Fruit fly (Drosophila melanogaster) whole organism, wandering third instar larva: Measurements from ENCODE around the gene CG31251.

Source experiments
- Rel ChIP-seq, 2 experiments: fragments of 200-800 bp; sonication (Bioruptor generic) in 1 of 2; optimal IDR thresholded peaks; 2 replicates in 1 of 2; 3 replicates in 1 of 2; lab custom pipeline; 2016 to 2019; ENCODE audit warnings: mild to moderate bottlenecking in 2 of 2, missing biosample characterization in 2 of 2, missing genetic modification characterization in 2 of 2, moderate library complexity in 1 of 2
- brk ChIP-seq: fragments of 200-800 bp; sonication (Bioruptor generic); optimal IDR thresholded peaks from 2 replicates; lab custom pipeline; 2016; ENCODE audit warnings: missing biosample characterization, mild to moderate bottlenecking, missing genetic modification characterization
- woc ChIP-seq: sonication (Bioruptor generic); optimal IDR thresholded peaks from 2 replicates; lab custom pipeline; 2016; ENCODE audit warnings: missing biosample characterization, mild to moderate bottlenecking, missing genetic modification characterization

CG31251 gene

DNA sequence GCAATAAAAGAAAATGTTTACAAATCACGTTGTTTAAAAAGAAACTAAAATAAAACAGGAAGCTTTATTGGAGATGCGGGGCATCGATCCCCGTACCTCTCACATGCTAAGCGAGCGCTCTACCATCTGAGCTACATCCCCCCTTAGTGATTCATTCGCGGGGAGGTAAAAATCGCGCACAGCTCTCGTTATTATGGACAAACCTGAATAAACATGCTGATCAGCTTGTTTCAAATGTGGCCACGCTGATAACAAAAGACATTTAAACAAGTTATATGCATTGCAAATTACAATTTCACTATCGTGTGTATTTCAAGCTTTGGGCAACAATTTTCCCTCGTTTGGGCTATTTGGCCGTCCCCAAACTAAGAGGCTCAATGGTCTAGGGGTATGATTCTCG is 39.5 kb downstream of the CG31251 start:
- TF ChIP-seq Rel (GFP tag; optimal IDR thresholded peaks at IDR 0.05; lab: Kevin White, UChicago) = no peak
- peak; percentile 16 for TF ChIP-seq Rel (tag; optimal IDR thresholded peaks at IDR 0.05; lab: Kevin White, UChicago)
- TF ChIP-seq brk (GFP tag; lab: Kevin White, UChicago) = no peak

DNA sequence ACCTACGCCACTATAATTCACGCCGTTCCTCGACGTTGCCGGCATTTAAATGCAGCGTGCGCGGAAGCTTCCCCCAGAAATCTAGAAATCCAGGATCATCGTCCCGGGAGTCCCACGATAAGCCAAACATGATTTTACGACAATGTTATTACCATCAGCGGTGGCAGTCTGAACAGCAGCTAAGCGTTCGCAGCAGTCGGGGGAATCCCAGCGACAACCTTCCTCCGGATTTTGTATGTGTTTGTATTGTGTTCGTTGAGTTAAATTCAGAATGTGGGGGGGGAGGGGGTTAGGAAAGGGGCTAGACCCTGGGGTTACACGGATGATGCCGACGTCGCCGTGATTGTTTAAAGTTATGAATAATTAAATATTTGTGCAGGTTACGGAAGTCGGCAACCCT is 40.7 kb downstream of the CG31251 start:
- TF ChIP-seq woc (GFP tag; lab: Kevin White, UChicago) (no peak), Rel (GFP tag; optimal IDR thresholded peaks at IDR 0.05; lab: Kevin White, UChicago) (no peak), Rel (tag; optimal IDR thresholded peaks at IDR 0.05; lab: Kevin White, UChicago) (peak; percentile 72)
